Fruit fly (Drosophila melanogaster) S2 (cell line): Measurements from ENCODE around the gene CG11131.
A peak's percentile ranks its signal among the peaks of the same experiment; 100 is the strongest.

Experiments
- CG8478 ChIP-seq: fragments of >200 bp; optimal IDR thresholded peaks from 2 replicates; lab custom pipeline; 2018
- CTCF ChIP-seq, 2 experiments: fragments of >200 bp; optimal IDR thresholded peaks; 2 replicates each; lab custom pipeline; 2018

CG11131 gene

dm6 chr3L:22898444-22898843 lies at the start of gene CG11131:
CG11131 (plus strand) TSS chr3L:22898744.
- TF ChIP-seq CTCF (optimal IDR thresholded peaks at IDR 0.05; lab: Kevin White, UChicago) (no peak), CG8478 (no peak)

dm6 chr3L:22848940-22849339 lies 49.6 kb upstream of the CG11131 start:
- TF ChIP-seq CG8478 (no peak), CTCF (optimal IDR thresholded peaks at IDR 0.05; lab: Kevin White, UChicago) (no peak)

DNA sequence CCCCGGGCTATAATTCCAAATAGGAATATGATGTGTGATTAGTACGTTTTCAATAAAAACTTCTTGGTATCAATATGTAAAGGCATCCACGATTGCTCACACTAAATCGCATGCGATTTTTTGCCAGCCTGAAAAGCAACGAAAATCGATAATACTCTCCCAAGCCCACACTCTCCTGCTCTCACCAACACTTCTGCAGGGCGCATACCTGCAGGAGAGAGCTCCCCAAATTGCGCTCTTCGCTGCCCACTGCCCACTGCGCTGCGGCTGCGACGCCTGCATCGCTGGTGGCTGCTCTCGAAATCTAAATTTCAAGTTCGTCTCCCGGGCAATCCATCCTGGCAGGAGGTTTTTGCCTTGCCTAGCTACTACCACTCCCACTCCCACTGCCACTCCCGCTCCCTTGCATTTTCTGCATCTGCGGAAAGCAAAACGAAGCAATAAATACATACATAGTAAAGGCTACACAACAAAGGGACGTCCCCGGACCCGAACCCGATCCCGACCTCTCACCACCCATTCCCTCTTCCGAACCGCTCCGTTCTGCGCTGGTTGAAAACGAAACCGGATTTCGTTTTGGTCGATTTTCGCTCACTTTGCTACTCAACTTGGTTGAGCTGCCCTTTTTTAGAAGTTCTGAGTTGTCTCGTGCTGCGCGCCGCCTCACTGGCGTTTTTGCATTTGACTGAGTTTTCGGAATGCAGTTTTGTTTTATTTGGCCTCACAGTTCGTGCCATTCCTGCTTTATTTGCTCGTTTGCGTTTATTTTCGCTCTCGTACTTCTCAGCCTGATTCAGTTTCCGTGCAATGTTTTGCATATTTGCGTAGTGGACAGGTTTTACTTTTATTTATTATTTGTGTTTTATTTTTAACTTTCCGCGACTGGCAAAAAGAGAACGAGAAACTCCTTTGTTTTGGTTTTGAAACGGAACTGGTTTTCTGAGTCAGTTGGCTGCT lies 47.1 kb upstream of the CG11131 start:
- TF ChIP-seq CG8478, result no peak
- no peak for TF ChIP-seq CTCF (optimal IDR thresholded peaks at IDR 0.05; lab: Kevin White, UChicago)

- TF ChIP-seq CTCF (optimal IDR thresholded peaks at IDR 0.05; lab: Kevin White, UChicago), result no peak
- TF ChIP-seq CG8478, result no peak
These were observed 45.1 kb upstream of the CG11131 start, which contains the start of gene CG32462 for dm6 chr3L:22853412-22853811. CG32462 (minus strand) TSS chr3L:22853512.

dm6 chr3L:22856009-22856477 lies 42.5 kb upstream of the CG11131 start, which contains the start of gene CG32459:
CG32459 (minus strand) TSS chr3L:22856059.
- TF ChIP-seq CTCF (optimal IDR thresholded peaks at IDR 0.05; lab: Kevin White, UChicago) (no peak), CG8478 (no peak)

DNA sequence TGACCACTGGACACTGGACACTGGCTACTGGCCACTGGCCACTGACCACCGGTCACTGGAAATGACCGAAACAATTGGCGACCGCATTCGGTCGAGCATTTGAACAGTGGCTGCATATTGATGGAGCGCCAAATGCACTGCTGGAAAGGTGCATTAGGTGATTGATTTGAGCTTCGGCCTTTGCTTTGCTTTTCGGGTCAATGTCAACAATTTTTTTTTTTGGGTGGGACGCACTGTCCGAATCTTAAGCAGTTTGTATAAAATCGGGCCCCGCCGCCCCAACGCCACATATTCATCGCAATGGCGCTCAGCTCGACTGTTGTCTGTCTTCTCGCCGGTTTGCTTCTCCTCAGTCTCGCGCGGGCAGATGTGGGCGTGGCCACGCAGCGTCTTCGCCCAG lies 38.1 kb upstream of the CG11131 start, which contains the start of gene CG13239:
Gene CG13239 (plus strand): TSS at position 301 of the 400 bp plus-strand sequence.
- TF ChIP-seq CTCF (optimal IDR thresholded peaks at IDR 0.05; lab: Kevin White, UChicago) (no peak), CG8478 (no peak)

- TF ChIP-seq CG8478 (no peak), CTCF (optimal IDR thresholded peaks at IDR 0.05; lab: Kevin White, UChicago) (peak in 1 of 2 experiments; percentile 53)
These were observed 35.0 kb upstream of the CG11131 start, which contains the start of gene CG33169 for dm6 chr3L:22863367-22864078. CG33169 (plus strand) TSS chr3L:22863864.

DNA sequence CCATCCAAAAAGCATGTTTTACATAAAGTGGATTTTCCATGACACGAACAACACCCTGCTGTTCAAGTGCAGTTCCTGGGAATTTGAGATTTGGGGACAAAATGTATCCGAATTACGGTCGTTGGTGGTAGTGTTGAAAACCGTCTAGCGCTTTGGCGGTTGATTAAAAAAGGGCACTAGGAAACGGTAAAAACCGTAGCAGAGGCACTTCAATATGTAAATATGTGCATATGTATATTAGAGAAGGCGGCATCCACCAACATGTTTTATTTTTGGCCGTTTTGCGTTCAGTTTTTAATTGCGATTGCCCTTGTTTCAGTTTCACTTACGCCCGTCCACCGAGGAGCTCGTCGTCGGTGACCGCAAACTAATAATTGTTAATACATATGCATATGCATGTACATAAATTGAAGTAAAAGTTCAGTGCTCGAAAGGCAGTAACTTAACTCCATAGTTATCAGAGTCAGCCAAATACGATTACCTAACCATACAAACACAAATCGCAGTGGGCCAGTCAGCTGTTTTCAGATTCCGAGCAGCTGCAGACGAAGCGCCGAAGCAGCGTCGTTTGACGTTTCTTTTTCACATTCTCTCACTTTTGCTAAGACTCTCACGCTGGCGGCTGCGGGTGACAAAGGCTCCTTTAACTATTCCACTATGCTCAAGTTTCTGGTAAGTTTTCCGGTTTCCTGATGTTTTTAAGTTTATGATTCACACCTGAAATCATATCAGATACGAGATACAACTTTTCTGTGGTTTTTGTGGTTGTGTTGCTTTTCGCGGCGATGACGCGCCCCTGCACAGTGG lies 34.1 kb upstream of the CG11131 start, which contains the start of gene CG33170:
Gene CG33170 (plus strand): TSS at position 347 of the 807 bp plus-strand sequence.
- TF ChIP-seq CG8478, result no peak
- no peak for TF ChIP-seq CTCF (optimal IDR thresholded peaks at IDR 0.05; lab: Kevin White, UChicago)

DNA sequence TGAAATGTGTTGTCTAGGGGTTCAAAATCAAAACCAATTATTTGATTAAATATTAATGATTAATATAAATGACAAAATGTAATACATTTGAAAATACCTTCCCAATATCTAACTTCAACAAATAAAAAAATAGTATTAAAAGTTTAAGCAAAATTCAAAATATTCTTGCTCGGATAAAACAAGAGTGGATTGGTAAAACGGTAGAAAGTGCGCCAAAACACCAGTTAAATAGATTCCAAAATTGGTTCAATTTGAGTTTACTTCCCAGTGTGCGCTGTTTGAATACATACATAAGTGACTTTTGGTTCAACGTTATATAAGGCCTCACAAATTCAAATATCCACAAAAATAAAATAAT lies 33.5 kb upstream of the CG11131 start:
- TF ChIP-seq CTCF (optimal IDR thresholded peaks at IDR 0.05; lab: Kevin White, UChicago) (no peak), CG8478 (no peak)

- TF ChIP-seq CTCF (optimal IDR thresholded peaks at IDR 0.05; lab: Kevin White, UChicago) (no peak), CG8478 (no peak)
These were observed 30.5 kb upstream of the CG11131 start, which contains the start of gene EMC4 for dm6 chr3L:22868070-22868469. EMC4 (minus strand) TSS chr3L:22868243.

DNA sequence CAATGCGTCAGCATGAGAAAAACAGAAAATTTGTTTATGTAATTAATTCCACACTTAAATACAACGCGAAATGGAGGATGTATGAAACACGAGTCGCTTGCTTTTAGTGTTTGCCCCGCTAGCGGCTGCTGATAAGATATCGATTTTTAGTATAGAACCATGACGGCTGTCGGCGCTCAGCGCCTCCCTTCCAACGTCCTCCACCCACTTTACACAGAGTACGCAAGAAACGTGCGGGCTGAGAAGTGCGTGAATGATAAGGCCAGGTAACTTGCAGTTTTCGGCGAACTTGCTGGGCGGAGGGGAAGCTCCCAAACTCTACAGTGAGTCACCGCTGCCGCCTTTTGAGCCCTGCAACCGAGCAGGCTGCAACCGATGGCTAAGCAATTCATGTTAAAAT lies 28.2 kb upstream of the CG11131 start:
- TF ChIP-seq CTCF (optimal IDR thresholded peaks at IDR 0.05; lab: Kevin White, UChicago) (no peak), CG8478 (no peak)

- TF ChIP-seq CTCF (optimal IDR thresholded peaks at IDR 0.05; lab: Kevin White, UChicago) (no peak), CG8478 (no peak)
These were observed 27.3 kb upstream of the CG11131 start for dm6 chr3L:22871030-22871844.

DNA sequence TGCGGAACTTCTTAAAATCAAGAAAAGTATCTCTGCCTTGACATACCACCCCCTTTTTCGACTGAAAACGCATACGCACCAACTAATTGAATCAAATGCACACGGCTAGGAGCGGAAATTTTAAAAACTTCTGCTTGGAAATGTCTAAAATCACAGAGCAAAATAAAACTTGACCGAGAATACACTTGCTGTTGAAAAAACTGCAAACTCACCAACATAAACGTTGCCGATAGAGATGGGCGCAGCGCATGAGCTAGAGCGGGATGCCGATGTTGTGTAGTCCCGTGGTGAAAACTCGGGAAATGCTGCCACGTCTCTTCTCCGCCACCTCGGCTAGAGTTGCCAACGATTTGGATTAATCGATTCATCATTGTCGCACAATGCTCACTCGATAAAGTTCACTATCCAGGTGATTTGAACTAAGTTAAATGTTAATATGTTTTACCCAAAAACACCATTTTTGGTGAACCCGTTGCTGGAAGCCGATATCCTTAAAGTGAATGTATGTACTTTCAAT lies 26.6 kb upstream of the CG11131 start, which contains the start of the genes CG11109 and Arf1:
Gene CG11109 (plus strand): TSS at position 356 of the 517 bp plus-strand sequence.
Gene Arf1 (minus strand): TSS at position 387 of the 517 bp plus-strand sequence.
- TF ChIP-seq CG8478 (no peak), CTCF (optimal IDR thresholded peaks at IDR 0.05; lab: Kevin White, UChicago) (no peak)
